Worm (Caenorhabditis elegans): ENCODE data around the gene fip-5.

DNA sequence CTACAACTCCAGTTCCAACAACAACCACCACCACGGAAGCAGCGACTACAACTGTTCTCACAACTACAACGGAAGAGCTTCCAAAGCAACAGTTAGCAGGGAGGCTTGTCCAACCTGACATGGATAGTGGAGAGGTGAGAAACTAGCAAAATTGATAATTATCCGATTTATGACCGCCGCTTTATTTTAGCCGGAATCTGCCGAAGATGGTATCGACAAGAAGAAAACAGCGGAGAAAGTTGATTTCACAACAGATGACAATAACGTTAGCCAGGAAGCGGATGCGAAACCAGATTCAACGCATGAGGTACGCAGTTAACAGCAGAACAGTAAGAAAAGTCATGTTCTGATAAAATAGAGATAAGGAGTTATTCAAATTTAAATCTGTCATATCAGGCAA lies 15.9 kb downstream of the fip-5 start:
- no peak for TF ChIP-seq him-1 (tag; optimal IDR thresholded peaks at IDR 0.05)
- TF ChIP-seq W03F9.2 (tag; optimal IDR thresholded peaks at IDR 0.05): no peak
- no peak for TF ChIP-seq dao-5 (tag; optimal IDR thresholded peaks at IDR 0.05)
